Fruit fly (Drosophila melanogaster): ENCODE data around the gene Krn.

dm6 chr3L:17611864-17612505 is 42.1 kb downstream of the Krn start:
- TF ChIP-seq Met (GFP tag; optimal IDR thresholded peaks at IDR 0.05) (peak; percentile 39), CG6276 (GFP tag; optimal IDR thresholded peaks at IDR 0.05) (no peak), CG10669 (GFP tag; optimal IDR thresholded peaks at IDR 0.05) (no peak), Lpt (GFP tag; optimal IDR thresholded peaks at IDR 0.05) (peak; percentile 5), CG8319 (GFP tag; optimal IDR thresholded peaks at IDR 0.05) (no peak), CG11294 (GFP tag; IDR thresholded peaks at IDR 0.05) (no peak), CG6792 (GFP tag; optimal IDR thresholded peaks at IDR 0.05) (no peak)
